Fruit fly (Drosophila melanogaster) whole organism, embryonic: ENCODE results near the gene CG7582.

ENCODE experiments used
- Aef1 ChIP-seq: fragments of 200-800 bp; sonication (Bioruptor generic); IDR thresholded peaks from 3 replicates; pipeline ENCODE4 v1.3.6; 2022; ENCODE audit warnings: missing biosample characterization, missing genetic modification characterization
- Atf6 ChIP-seq: fragments of 200-800 bp; sonication (Bioruptor generic); IDR thresholded peaks from 2 replicates; pipeline ENCODE4 v1.3.6; 2022; ENCODE audit warnings: missing biosample characterization, missing genetic modification characterization
- Bteb2 ChIP-seq: fragments of 200-800 bp; sonication (Bioruptor generic); optimal IDR thresholded peaks from 2 replicates; lab custom pipeline; 2016; ENCODE audit warnings: missing biosample characterization, missing genetic modification characterization
- CG10147 ChIP-seq: fragments of 200-800 bp; sonication (Bioruptor generic); optimal IDR thresholded peaks from 2 replicates; lab custom pipeline; 2019; ENCODE audit warnings: missing biosample characterization, mild to moderate bottlenecking, missing genetic modification characterization, moderate library complexity
- CG10274 ChIP-seq: fragments of 200-800 bp; sonication (Bioruptor generic); optimal IDR thresholded peaks from 3 replicates; lab custom pipeline; 2017; ENCODE audit warnings: missing biosample characterization, mild to moderate bottlenecking, missing genetic modification characterization
- CG10565 ChIP-seq: fragments of 200-800 bp; sonication (Bioruptor generic); optimal IDR thresholded peaks from 3 replicates; lab custom pipeline; 2016; ENCODE audit warnings: missing biosample characterization, mild to moderate bottlenecking, missing genetic modification characterization
- CG11398 ChIP-seq: fragments of 200-800 bp; sonication (Bioruptor generic); optimal IDR thresholded peaks from 2 replicates; lab custom pipeline; 2016; ENCODE audit warnings: missing biosample characterization, missing genetic modification characterization
- CG11696 ChIP-seq: fragments of 200-800 bp; sonication (Bioruptor generic); IDR thresholded peaks from 2 replicates; pipeline ENCODE4 v1.3.6; 2022; ENCODE audit warnings: missing biosample characterization, missing genetic modification characterization
- CG13123 ChIP-seq: fragments of 200-800 bp; sonication (Bioruptor generic); optimal IDR thresholded peaks from 2 replicates; lab custom pipeline; 2016; ENCODE audit warnings: missing biosample characterization, missing genetic modification characterization
- CG13894 ChIP-seq: fragments of 200-800 bp; sonication (Bioruptor generic); optimal IDR thresholded peaks from 3 replicates; lab custom pipeline; 2018; ENCODE audit warnings: missing biosample characterization, mild to moderate bottlenecking, missing genetic modification characterization, moderate library complexity
- CG14014 ChIP-seq: fragments of 200-800 bp; sonication (Bioruptor generic); IDR thresholded peaks from 2 replicates; pipeline ENCODE4 v1.3.6; 2022; ENCODE audit warnings: missing biosample characterization, missing genetic modification characterization
- CG14441 ChIP-seq: fragments of 200-800 bp; sonication (Bioruptor generic); IDR thresholded peaks from 2 replicates; pipeline ENCODE4 v1.3.6; 2022; ENCODE audit warnings: missing biosample characterization, missing genetic modification characterization
- CG14965 ChIP-seq: fragments of 200-800 bp; sonication (Bioruptor generic); optimal IDR thresholded peaks from 2 replicates; lab custom pipeline; 2016; ENCODE audit warnings: missing biosample characterization, missing genetic modification characterization, borderline replicate concordance
- CG15514 ChIP-seq: fragments of 200-800 bp; sonication (Bioruptor generic); optimal IDR thresholded peaks from 3 replicates; lab custom pipeline; 2017; ENCODE audit warnings: missing biosample characterization, missing genetic modification characterization, mild to moderate bottlenecking, moderate library complexity, missing genetic modification reagents
- CG15696 ChIP-seq: fragments of 200-800 bp; sonication (Bioruptor generic); optimal IDR thresholded peaks from 2 replicates; lab custom pipeline; 2019; ENCODE audit warnings: missing biosample characterization, mild to moderate bottlenecking, missing genetic modification characterization, moderate library complexity
- CG17361 ChIP-seq: fragments of 200-800 bp; sonication (Bioruptor generic); IDR thresholded peaks from 3 replicates; pipeline ENCODE4 v1.3.6; 2022; ENCODE audit warnings: missing biosample characterization, missing genetic modification characterization
- CG18599 ChIP-seq: fragments of 200-800 bp; sonication (Bioruptor generic); optimal IDR thresholded peaks from 3 replicates; lab custom pipeline; 2017; ENCODE audit warnings: missing biosample characterization, missing genetic modification characterization, mild to moderate bottlenecking, moderate library complexity, missing genetic modification reagents
- CG2875 ChIP-seq: fragments of 200-800 bp; sonication (Bioruptor generic); optimal IDR thresholded peaks from 2 replicates; lab custom pipeline; 2017; ENCODE audit warnings: missing biosample characterization, mild to moderate bottlenecking, missing genetic modification characterization, missing genetic modification reagents
- CG32532 ChIP-seq: fragments of 200-800 bp; sonication (Bioruptor generic); IDR thresholded peaks from 2 replicates; pipeline ENCODE4 v1.3.6; 2022; ENCODE audit warnings: missing biosample characterization, missing genetic modification characterization
- CG33557 ChIP-seq: fragments of 200-800 bp; sonication (Bioruptor generic); optimal IDR thresholded peaks from 2 replicates; lab custom pipeline; 2019; ENCODE audit warnings: missing biosample characterization, mild to moderate bottlenecking, missing genetic modification characterization, moderate library complexity
- CG4424 ChIP-seq: fragments of 200-800 bp; sonication (Bioruptor generic); optimal IDR thresholded peaks from 3 replicates; lab custom pipeline; 2016; ENCODE audit warnings: missing biosample characterization, missing genetic modification characterization
- CG6175 ChIP-seq: fragments of 200-800 bp; sonication (Bioruptor generic); IDR thresholded peaks from 3 replicates; pipeline ENCODE4 v1.3.6; 2022; ENCODE audit warnings: missing biosample characterization, missing genetic modification characterization
- CG6689 ChIP-seq: fragments of 200-800 bp; sonication (Bioruptor generic); IDR thresholded peaks from 2 replicates; pipeline ENCODE4 v1.3.6; 2022; ENCODE audit warnings: missing biosample characterization, missing genetic modification characterization
- CG6791 ChIP-seq: fragments of 200-800 bp; sonication (Bioruptor generic); IDR thresholded peaks from 3 replicates; pipeline ENCODE4 v1.3.6; 2022; ENCODE audit warnings: missing biosample characterization, missing genetic modification characterization; ENCODE audit not compliant: partially characterized antibody
- CG7928 ChIP-seq: fragments of 200-800 bp; sonication (Bioruptor generic); optimal IDR thresholded peaks from 2 replicates; lab custom pipeline; 2017; ENCODE audit warnings: missing biosample characterization, mild to moderate bottlenecking, missing genetic modification characterization
- CG9609 ChIP-seq: fragments of 200-800 bp; sonication (Bioruptor generic); optimal IDR thresholded peaks from 3 replicates; lab custom pipeline; 2016; ENCODE audit warnings: missing biosample characterization, missing genetic modification characterization
- CoRest ChIP-seq: fragments of 200-800 bp; sonication (Bioruptor generic); optimal IDR thresholded peaks from 3 replicates; lab custom pipeline; 2018; ENCODE audit warnings: missing biosample characterization, mild to moderate bottlenecking, missing genetic modification characterization, moderate library complexity
- Doc3 ChIP-seq: fragments of 200-800 bp; sonication (Bioruptor generic); IDR thresholded peaks from 3 replicates; pipeline ENCODE4 v1.3.6; 2022; ENCODE audit warnings: missing biosample characterization, missing genetic modification characterization; ENCODE audit not compliant: partially characterized antibody
- Ets65A ChIP-seq: fragments of 200-800 bp; sonication (Bioruptor generic); peaks from one replicate; lab custom pipeline; 2016; ENCODE audit warnings: missing biosample characterization, missing genetic modification characterization
- Max ChIP-seq: fragments of 200-800 bp; sonication (Bioruptor generic); optimal IDR thresholded peaks from 2 replicates; lab custom pipeline; 2016; ENCODE audit warnings: missing biosample characterization, mild to moderate bottlenecking, missing genetic modification characterization
- Med ChIP-seq: fragments of 200-800 bp; sonication (Bioruptor generic); peaks from one replicate; lab custom pipeline; 2016; ENCODE audit warnings: missing biosample characterization, missing genetic modification characterization, mild to moderate bottlenecking, inconsistent platforms, moderate library complexity
- Nf-YC ChIP-seq: fragments of 200-800 bp; optimal IDR thresholded peaks from 3 replicates; lab custom pipeline; 2019; ENCODE audit warnings: missing biosample characterization, mild to moderate bottlenecking, missing genetic modification characterization, moderate library complexity
- Six4 ChIP-seq: fragments of 200-800 bp; sonication (Bioruptor generic); optimal IDR thresholded peaks from 2 replicates; lab custom pipeline; 2016; ENCODE audit warnings: missing biosample characterization, missing genetic modification characterization
- Sox100B ChIP-seq: fragments of 200-800 bp; sonication (Bioruptor generic); optimal IDR thresholded peaks from 3 replicates; lab custom pipeline; 2018; ENCODE audit warnings: missing biosample characterization, mild to moderate bottlenecking, missing genetic modification characterization
- Spps ChIP-seq: fragments of 200-800 bp; sonication (Bioruptor generic); optimal IDR thresholded peaks from 2 replicates; lab custom pipeline; 2018; ENCODE audit warnings: missing biosample characterization, mild to moderate bottlenecking, missing genetic modification characterization
- Ssrp ChIP-seq: fragments of 200-800 bp; sonication (Bioruptor generic); optimal IDR thresholded peaks from 2 replicates; lab custom pipeline; 2018; ENCODE audit warnings: missing biosample characterization, mild to moderate bottlenecking, missing genetic modification characterization, moderate library complexity
- Trl ChIP-seq, 3 experiments: fragments of >200 bp in 2 of 3; fragments of 200-800 bp in 1 of 3; sonication (Bioruptor generic) in 1 of 3; optimal IDR thresholded peaks; 2 replicates in 1 of 3; 3 replicates in 2 of 3; lab custom pipeline; 2016 to 2017; ENCODE audit warnings: missing biosample characterization in 1 of 3, missing genetic modification characterization in 1 of 3
- Xbp1 ChIP-seq: fragments of 200-800 bp; sonication (Bioruptor generic); optimal IDR thresholded peaks from 3 replicates; lab custom pipeline; 2016; ENCODE audit warnings: missing biosample characterization, mild to moderate bottlenecking, missing genetic modification characterization
- Xrp1 ChIP-seq: fragments of 200-800 bp; sonication (Bioruptor generic); IDR thresholded peaks from 2 replicates; pipeline ENCODE4 v1.3.6; 2022; ENCODE audit warnings: missing biosample characterization, missing genetic modification characterization
- ash1 ChIP-seq: fragments of 200-800 bp; sonication (Bioruptor generic); optimal IDR thresholded peaks from 2 replicates; lab custom pipeline; 2018; ENCODE audit warnings: missing biosample characterization, mild to moderate bottlenecking, missing genetic modification characterization
- az2 ChIP-seq: fragments of 200-800 bp; sonication (Bioruptor generic); optimal IDR thresholded peaks from 3 replicates; lab custom pipeline; 2016; ENCODE audit warnings: missing biosample characterization, missing genetic modification characterization
- cato ChIP-seq: fragments of 200-800 bp; sonication (Bioruptor generic); optimal IDR thresholded peaks from 2 replicates; lab custom pipeline; 2016; ENCODE audit warnings: missing biosample characterization, missing genetic modification characterization, borderline replicate concordance
- dmrt99B ChIP-seq: fragments of 200-800 bp; sonication (Bioruptor generic); optimal IDR thresholded peaks from 2 replicates; lab custom pipeline; 2018; ENCODE audit warnings: missing biosample characterization, mild to moderate bottlenecking, missing genetic modification characterization, moderate library complexity
- gcm2 ChIP-seq: fragments of 200-800 bp; sonication (Bioruptor generic); optimal IDR thresholded peaks from 2 replicates; lab custom pipeline; 2016; ENCODE audit warnings: missing biosample characterization, missing genetic modification characterization
- lilli ChIP-seq: fragments of 200-800 bp; sonication (Bioruptor generic); optimal IDR thresholded peaks from 3 replicates; lab custom pipeline; 2016; ENCODE audit warnings: missing biosample characterization, missing genetic modification characterization
- pb ChIP-seq: fragments of 200-800 bp; sonication (Bioruptor generic); optimal IDR thresholded peaks from 3 replicates; lab custom pipeline; 2016; ENCODE audit warnings: missing biosample characterization, missing genetic modification characterization
- sim ChIP-seq: fragments of 200-800 bp; sonication (Bioruptor generic); IDR thresholded peaks from 2 replicates; pipeline ENCODE4 v1.3.6; 2022; ENCODE audit warnings: missing biosample characterization, missing genetic modification characterization
- sna ChIP-seq: fragments of 200-800 bp; sonication (Bioruptor generic); IDR thresholded peaks from 2 replicates; pipeline ENCODE4 v1.3.6; 2022; ENCODE audit warnings: missing biosample characterization, missing genetic modification characterization; ENCODE audit not compliant: partially characterized antibody
- trem ChIP-seq: fragments of 200-800 bp; optimal IDR thresholded peaks from 3 replicates; lab custom pipeline; 2019; ENCODE audit warnings: missing biosample characterization, mild to moderate bottlenecking, missing genetic modification characterization, moderate library complexity
- ttk ChIP-seq: fragments of 200-800 bp; sonication (Bioruptor generic); IDR thresholded peaks from 2 replicates; pipeline ENCODE4 v2.1.2; 2022; ENCODE audit warnings: missing biosample characterization, missing genetic modification characterization

The CG7582 gene

dm6 chr3R:29675333-29675732 lies 6.7 kb downstream of the CG7582 start, which contains the start of the genes Bub3 and Cap-D2 (continued):
- TF ChIP-seq az2 (peak; percentile 67), CG6689 (GFP tag; lab: Robert Waterston, UW) (peak; percentile 61), pb (peak; percentile 28), CG14965 (no peak), CG33557 (GFP tag; lab: Kevin White, UChicago) (peak; percentile 46), trem (tag; lab: Kevin White, UChicago) (peak; percentile 87), CG9609 (peak; percentile 63), CG32532 (GFP tag; lab: Robert Waterston, UW) (peak; percentile 67), Xbp1 (peak; percentile 79), CG14014 (GFP tag; lab: Robert Waterston, UW) (peak; percentile 79), CG11398 (GFP tag; lab: Kevin White, UChicago) (peak; percentile 61), Max (GFP tag; lab: Kevin White, UChicago) (peak; percentile 78), Spps (tag; lab: Kevin White, UChicago) (peak; percentile 59), Med (GFP tag; lab: Kevin White, UChicago) (peak; percentile 95), CG10147 (GFP tag; lab: Kevin White, UChicago) (no peak), Sox100B (GFP tag; lab: Kevin White, UChicago) (no peak), CG13894 (tag; lab: Kevin White, UChicago) (no peak), CG4424 (peak; percentile 80), CG10565 (GFP tag; lab: Kevin White, UChicago) (peak; percentile 19), CG13123 (GFP tag; lab: Kevin White, UChicago) (peak; percentile 47), gcm2 (peak; percentile 38), ash1 (no peak), Doc3 (GFP tag; lab: Robert Waterston, UW) (peak; percentile 86), CG6791 (GFP tag; lab: Robert Waterston, UW) (peak; percentile 75), CG17361 (GFP tag; lab: Robert Waterston, UW) (no peak), CG11696 (GFP tag; lab: Robert Waterston, UW) (no peak), sna (peak; percentile 92), Aef1 (GFP tag; lab: Robert Waterston, UW) (peak; percentile 76), Ets65A (GFP tag; lab: Kevin White, UChicago) (peak; percentile 97), Trl (optimal IDR thresholded peaks at IDR 0.05; lab: Kevin White, UChicago) (no peak), Trl (GFP tag; optimal IDR thresholded peaks at IDR 0.05; lab: Kevin White, UChicago) (peak; percentile 81), Six4 (GFP tag; lab: Kevin White, UChicago) (peak; percentile 60), Xrp1 (GFP tag; lab: Robert Waterston, UW) (peak; percentile 80), CoRest (peak; percentile 75), Atf6 (peak; percentile 76), sim (GFP tag; lab: Robert Waterston, UW) (no peak), CG2875 (GFP tag; lab: Kevin White, UChicago) (no peak), ttk (GFP tag; lab: Robert Waterston, UW) (no peak), lilli (GFP tag; lab: Kevin White, UChicago) (peak; percentile 83), CG18599 (GFP tag; lab: Kevin White, UChicago) (peak; percentile 60), CG15514 (GFP tag; lab: Kevin White, UChicago) (peak; percentile 53), Nf-YC (tag; lab: Kevin White, UChicago) (no peak), CG15696 (peak; percentile 69), Bteb2 (GFP tag; lab: Kevin White, UChicago) (peak; percentile 62), dmrt99B (no peak), CG7928 (GFP tag; lab: Kevin White, UChicago) (peak; percentile 14), cato (peak; percentile 56), CG10274 (GFP tag; lab: Kevin White, UChicago) (no peak), CG14441 (GFP tag; lab: Robert Waterston, UW) (peak; percentile 70), Ssrp (peak; percentile 53), CG6175 (GFP tag; lab: Robert Waterston, UW) (no peak)
